Worm (Caenorhabditis elegans) whole organism, early embryonic: ENCODE results near the gene sdz-27.

Experiments used
- B0310.2 ChIP-seq: sonication (generic microtip); optimal IDR thresholded peaks from 2 replicates; lab custom pipeline; 2016; ENCODE audit warnings: mild to moderate bottlenecking, missing genetic modification characterization, missing compliant biosample characterization
- F13C5.2 ChIP-seq: sonication (generic microtip); optimal IDR thresholded peaks from 2 replicates; lab custom pipeline; 2017; ENCODE audit warnings: mild to moderate bottlenecking, missing genetic modification characterization, inconsistent platforms, missing compliant biosample characterization
- aly-1 ChIP-seq: sonication (generic microtip); optimal IDR thresholded peaks from 2 replicates; lab custom pipeline; 2016; ENCODE audit warnings: missing genetic modification characterization, missing compliant biosample characterization
- ama-1 ChIP-seq: fragments of 150-350 bp; optimal IDR thresholded peaks from 2 replicates; lab custom pipeline; 2014
- ceh-13 ChIP-seq: fragments of 200-800 bp; sonication (Bioruptor generic); optimal IDR thresholded peaks from 2 replicates; lab custom pipeline; 2018; ENCODE audit warnings: mild to moderate bottlenecking, missing genetic modification characterization, missing compliant biosample characterization
- ceh-36 ChIP-seq: sonication (generic microtip); optimal IDR thresholded peaks from 2 replicates; lab custom pipeline; 2016; ENCODE audit warnings: missing genetic modification characterization, inconsistent platforms, missing compliant biosample characterization
- ets-7 ChIP-seq: sonication (generic microtip); optimal IDR thresholded peaks from 2 replicates; lab custom pipeline; 2016; ENCODE audit warnings: missing genotype, missing genetic modification characterization, missing compliant biosample characterization
- flt-1 ChIP-seq: fragments of 200-800 bp; sonication (Bioruptor generic); IDR thresholded peaks from 2 replicates; pipeline ENCODE4 v1.3.6; 2022; ENCODE audit warnings: missing genetic modification characterization, missing compliant biosample characterization
- hmbx-1 ChIP-seq: sonication (generic microtip); optimal IDR thresholded peaks from 2 replicates; lab custom pipeline; 2016; ENCODE audit warnings: mild to moderate bottlenecking, missing genetic modification characterization, missing compliant biosample characterization
- hmg-4 ChIP-seq: fragments of 200-800 bp; sonication (Bioruptor generic); optimal IDR thresholded peaks from 2 replicates; lab custom pipeline; 2018; ENCODE audit warnings: mild to moderate bottlenecking, missing genetic modification characterization, missing compliant biosample characterization
- hnd-1 ChIP-seq: sonication (generic microtip); optimal IDR thresholded peaks from 2 replicates; lab custom pipeline; 2016; ENCODE audit warnings: missing genetic modification characterization, missing compliant biosample characterization
- pes-1 ChIP-seq: fragments of 200-800 bp; sonication (Bioruptor generic); IDR thresholded peaks from 2 replicates; pipeline ENCODE4 v1.3.6; 2022; ENCODE audit warnings: missing genetic modification reagents, missing genetic modification characterization, missing compliant biosample characterization
- scrt-1 ChIP-seq: fragments of 200-800 bp; sonication (Bioruptor generic); IDR thresholded peaks from 2 replicates; pipeline ENCODE4 v1.3.6; 2022; ENCODE audit warnings: missing genetic modification characterization, missing compliant biosample characterization
- sea-1 ChIP-seq: fragments of 200-800 bp; sonication (Bioruptor generic); conservative IDR thresholded peaks from 2 replicates; pipeline ENCODE4 v1.3.6; 2022; ENCODE audit warnings: missing genetic modification characterization, missing compliant biosample characterization
- tbx-11 ChIP-seq: fragments of 200-800 bp; sonication (Bioruptor generic); IDR thresholded peaks from 2 replicates; pipeline ENCODE4 v1.3.6; 2022; ENCODE audit warnings: missing genetic modification characterization, missing compliant biosample characterization
- tbx-37 ChIP-seq: fragments of 200-800 bp; sonication (Bioruptor generic); conservative IDR thresholded peaks from 2 replicates; pipeline ENCODE4 v1.3.6; 2022; ENCODE audit warnings: missing genetic modification reagents, missing genetic modification characterization, missing compliant biosample characterization
- tra-4 ChIP-seq: sonication (generic microtip); optimal IDR thresholded peaks from 2 replicates; lab custom pipeline; 2017; ENCODE audit warnings: missing genetic modification characterization, missing compliant biosample characterization

The sdz-27 gene

ce11 chrIV:11223878-11224277, 37.0 kb downstream of the sdz-27 start, which contains the start of gene C29F4.3:
Gene C29F4.3 (minus strand): TSS chrIV:11223978.
- no peak for TF ChIP-seq tbx-37
- TF ChIP-seq B0310.2 = no peak
- no peak for TF ChIP-seq sea-1 (GFP tag; lab: Robert Waterston, UW)
- no peak for TF ChIP-seq scrt-1 (GFP tag; lab: Robert Waterston, UW)
- TF ChIP-seq tbx-11 (GFP tag; lab: Robert Waterston, UW) = no peak

DNA sequence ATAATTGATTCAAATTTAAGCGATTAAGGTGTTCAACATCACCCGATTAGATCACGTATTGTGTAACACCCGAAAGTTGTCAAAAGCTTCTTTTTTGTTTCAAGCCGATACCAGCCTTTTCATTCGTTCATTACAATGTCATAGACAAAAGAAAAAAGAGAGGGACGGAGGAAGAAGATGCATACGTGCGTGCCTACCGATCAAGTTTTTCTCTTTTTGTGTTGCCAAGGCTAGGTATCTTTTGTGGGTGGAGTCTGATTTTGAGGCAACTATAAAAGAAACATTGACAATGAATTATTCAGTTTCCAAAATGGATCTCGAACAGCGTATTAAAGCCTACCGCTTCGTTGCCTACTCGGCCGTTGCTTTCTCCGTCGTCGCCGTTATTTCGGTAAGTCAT, 38.4 kb downstream of the sdz-27 start, which contains the start of gene col-125:
Gene col-125 (plus strand): TSS at position 301 of the 400 bp plus-strand sequence.
- TF ChIP-seq sea-1 (GFP tag; lab: Robert Waterston, UW) = no peak
- TF ChIP-seq F13C5.2 = no peak
- no peak for TF ChIP-seq hmg-4
- no peak for TF ChIP-seq ceh-13
- TF ChIP-seq B0310.2 = no peak
- no peak for TF ChIP-seq tra-4 (tag; lab: Kevin White, UChicago)

- TF ChIP-seq hmbx-1 (tag; lab: Kevin White, UChicago) (no peak), tbx-11 (GFP tag; lab: Robert Waterston, UW) (no peak), F13C5.2 (no peak), ama-1 (no peak), sea-1 (GFP tag; lab: Robert Waterston, UW) (no peak), ets-7 (tag; lab: Kevin White, UChicago) (no peak), tbx-37 (no peak)
Observed at ce11 chrIV:11226545-11226944, 39.7 kb downstream of the sdz-27 start.

- TF ChIP-seq hmg-4 (no peak), tbx-37 (no peak), B0310.2 (no peak), aly-1 (no peak), F13C5.2 (no peak), sea-1 (GFP tag; lab: Robert Waterston, UW) (no peak), ama-1 (no peak), pes-1 (GFP tag; lab: Robert Waterston, UW) (no peak), ets-7 (tag; lab: Kevin White, UChicago) (no peak), hnd-1 (tag; lab: Kevin White, UChicago) (no peak), scrt-1 (GFP tag; lab: Robert Waterston, UW) (no peak), ceh-13 (no peak), ceh-36 (no peak), tra-4 (tag; lab: Kevin White, UChicago) (no peak), tbx-11 (GFP tag; lab: Robert Waterston, UW) (no peak), hmbx-1 (tag; lab: Kevin White, UChicago) (no peak), flt-1 (no peak)
Observed at ce11 chrIV:11229013-11229412, 42.2 kb downstream of the sdz-27 start.

- TF ChIP-seq scrt-1 (GFP tag; lab: Robert Waterston, UW) (no peak), aly-1 (no peak), flt-1 (no peak), tra-4 (tag; lab: Kevin White, UChicago) (no peak), ceh-36 (no peak)
Observed at ce11 chrIV:11230069-11230468, 43.2 kb downstream of the sdz-27 start, which contains the start of gene best-7. Gene best-7 (minus strand): TSS chrIV:11230307.

ce11 chrIV:11231376-11231775, 44.5 kb downstream of the sdz-27 start:
- TF ChIP-seq sea-1 (GFP tag; lab: Robert Waterston, UW) = no peak
- TF ChIP-seq tra-4 (tag; lab: Kevin White, UChicago) = no peak
- no peak for TF ChIP-seq hmg-4
- TF ChIP-seq tbx-11 (GFP tag; lab: Robert Waterston, UW) = no peak
- TF ChIP-seq ceh-13 = no peak
- no peak for TF ChIP-seq hnd-1 (tag; lab: Kevin White, UChicago)
- TF ChIP-seq pes-1 (GFP tag; lab: Robert Waterston, UW) = no peak
- no peak for TF ChIP-seq hmbx-1 (tag; lab: Kevin White, UChicago)
- TF ChIP-seq ets-7 (tag; lab: Kevin White, UChicago) = no peak

DNA sequence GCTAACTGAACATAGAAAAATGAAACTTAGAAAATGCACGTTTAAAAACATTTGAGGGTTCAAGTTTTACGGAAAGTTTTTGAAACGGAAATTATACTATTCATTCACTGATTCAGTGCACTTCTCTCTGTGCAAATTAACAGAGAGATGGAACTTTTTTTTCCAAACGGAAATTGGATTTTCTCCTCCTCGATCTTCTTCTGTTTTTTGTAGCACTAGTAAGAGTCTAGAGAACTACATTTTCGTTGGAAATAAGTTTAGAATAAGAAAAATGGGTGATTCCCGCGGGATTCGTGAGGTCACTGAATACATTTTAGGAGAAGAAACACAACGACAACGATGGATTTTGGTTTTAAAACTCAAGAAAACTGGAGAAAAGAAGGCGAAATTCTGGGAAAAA, 48.9 kb downstream of the sdz-27 start:
- TF ChIP-seq B0310.2 (no peak), tra-4 (tag; lab: Kevin White, UChicago) (no peak), flt-1 (no peak), ama-1 (no peak), hmg-4 (no peak), ceh-36 (no peak), aly-1 (no peak), tbx-37 (no peak), ceh-13 (no peak), tbx-11 (GFP tag; lab: Robert Waterston, UW) (no peak), ets-7 (tag; lab: Kevin White, UChicago) (no peak), hmbx-1 (tag; lab: Kevin White, UChicago) (no peak), hnd-1 (tag; lab: Kevin White, UChicago) (no peak), sea-1 (GFP tag; lab: Robert Waterston, UW) (no peak)
